Fruit fly (Drosophila melanogaster) whole organism, pupa: ENCODE data around the gene Mst36Fb.

Source experiments
- CG13204 ChIP-seq: fragments of 200-800 bp; sonication (Bioruptor generic); optimal IDR thresholded peaks from 2 replicates; lab custom pipeline; 2018; ENCODE audit warnings: missing biosample characterization, mild to moderate bottlenecking, missing genetic modification characterization, moderate library complexity
- CG8301 ChIP-seq: fragments of 200-800 bp; sonication (Bioruptor generic); optimal IDR thresholded peaks from 2 replicates; lab custom pipeline; 2018; ENCODE audit warnings: missing biosample characterization, mild to moderate bottlenecking, missing genetic modification characterization
- CG9948 ChIP-seq: fragments of 200-800 bp; sonication (Bioruptor generic); optimal IDR thresholded peaks from 2 replicates; lab custom pipeline; 2018; ENCODE audit warnings: missing biosample characterization, mild to moderate bottlenecking, missing genetic modification characterization, moderate library complexity
- EcR ChIP-seq: fragments of 200-800 bp; sonication (Bioruptor generic); optimal IDR thresholded peaks from 3 replicates; lab custom pipeline; 2019; ENCODE audit warnings: missing biosample characterization, missing genetic modification characterization, mild to moderate bottlenecking, moderate library complexity, missing genetic modification reagents
- Ets98B ChIP-seq: fragments of 200-800 bp; sonication (Bioruptor generic); IDR thresholded peaks from 2 replicates; pipeline ENCODE4 v1.3.6; 2022; ENCODE audit warnings: missing biosample characterization, missing genetic modification characterization
- Pif1A ChIP-seq: fragments of 200-800 bp; sonication (Bioruptor generic); optimal IDR thresholded peaks from 3 replicates; lab custom pipeline; 2016; ENCODE audit warnings: missing biosample characterization, missing genetic modification characterization
- Snoo ChIP-seq: fragments of 200-800 bp; sonication (Bioruptor generic); optimal IDR thresholded peaks from 3 replicates; lab custom pipeline; 2017; ENCODE audit warnings: missing biosample characterization, mild to moderate bottlenecking, missing genetic modification characterization, inconsistent platforms

DNA sequence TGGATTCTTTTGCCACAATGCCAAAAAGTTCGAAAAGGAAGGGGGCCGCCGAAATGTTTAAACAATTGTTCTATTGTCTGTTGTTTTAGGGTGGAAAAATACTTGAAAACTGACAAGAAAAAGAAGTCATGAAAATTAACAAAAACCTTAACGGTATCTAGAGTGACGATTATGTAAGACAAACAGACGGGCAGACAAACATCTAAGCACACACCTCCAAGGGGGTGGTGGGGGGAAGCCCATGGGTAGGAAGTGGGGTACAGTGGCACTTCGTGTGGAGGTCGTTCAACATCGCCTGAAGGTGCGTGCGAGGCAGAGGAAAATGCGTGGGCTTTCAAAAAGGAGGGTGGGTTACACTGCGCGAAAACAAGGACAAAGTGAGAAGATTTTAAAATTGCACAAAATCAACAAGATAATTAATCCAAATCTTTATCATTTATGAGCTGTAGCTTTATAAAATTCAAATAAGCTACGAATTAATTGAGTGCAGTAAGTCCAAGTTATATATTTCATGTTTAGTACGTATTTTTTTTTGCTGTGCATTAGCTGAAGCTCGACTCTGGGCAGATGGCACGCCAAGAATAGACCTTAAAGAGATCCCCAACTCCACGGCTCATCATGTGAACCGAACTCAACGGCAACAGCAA is 42.6 kb upstream of the Mst36Fb start:
- no peak for TF ChIP-seq Pif1A (GFP tag; lab: Kevin White, UChicago)
- TF ChIP-seq CG8301 (tag; lab: Kevin White, UChicago) = peak; percentile 39
- no peak for TF ChIP-seq EcR (GFP tag; lab: Kevin White, UChicago)
- TF ChIP-seq CG9948 (tag; lab: Kevin White, UChicago) = peak; percentile 47
- no peak for TF ChIP-seq CG13204 (GFP tag; lab: Kevin White, UChicago)
- TF ChIP-seq Ets98B (GFP tag; lab: Robert Waterston, UW) = no peak
- TF ChIP-seq Snoo (tag; lab: Kevin White, UChicago) = no peak
